Fruit fly (Drosophila melanogaster) whole organism, embryonic: ENCODE data around the gene ebd1.

ENCODE experiments used
- CG11723 ChIP-seq: fragments of 200-800 bp; sonication (Bioruptor generic); optimal IDR thresholded peaks from 2 replicates; lab custom pipeline; 2017; ENCODE audit warnings: missing biosample characterization, mild to moderate bottlenecking, missing genetic modification characterization
- CG12219 ChIP-seq: fragments of 200-800 bp; sonication (Bioruptor generic); optimal IDR thresholded peaks from 3 replicates; lab custom pipeline; 2018; ENCODE audit warnings: missing biosample characterization, mild to moderate bottlenecking, missing genetic modification characterization
- CG12744 ChIP-seq: fragments of 200-800 bp; sonication (Bioruptor generic); optimal IDR thresholded peaks from 2 replicates; lab custom pipeline; 2016; ENCODE audit warnings: missing biosample characterization, missing genetic modification characterization
- CG12942 ChIP-seq: fragments of 200-800 bp; sonication (Bioruptor generic); optimal IDR thresholded peaks from 3 replicates; lab custom pipeline; 2016; ENCODE audit warnings: missing biosample characterization, missing genetic modification characterization
- CG1603 ChIP-seq: fragments of 200-800 bp; sonication (Bioruptor generic); optimal IDR thresholded peaks from 2 replicates; lab custom pipeline; 2019; ENCODE audit warnings: missing biosample characterization, mild to moderate bottlenecking, missing genetic modification characterization, moderate library complexity
- CG16779 ChIP-seq: fragments of 200-800 bp; sonication (Bioruptor generic); IDR thresholded peaks from 2 replicates; pipeline ENCODE4 v1.3.6; 2022; ENCODE audit warnings: missing biosample characterization, missing genetic modification characterization
- CG3281 ChIP-seq: fragments of 200-800 bp; sonication (Bioruptor generic); optimal IDR thresholded peaks from 3 replicates; lab custom pipeline; 2017; ENCODE audit warnings: missing biosample characterization, mild to moderate bottlenecking, missing genetic modification characterization
- CG3407 ChIP-seq: fragments of 200-800 bp; sonication (Bioruptor generic); optimal IDR thresholded peaks from 2 replicates; lab custom pipeline; 2018; ENCODE audit warnings: missing biosample characterization, mild to moderate bottlenecking, missing genetic modification characterization
- CG42726 ChIP-seq: fragments of 200-800 bp; sonication (Bioruptor generic); IDR thresholded peaks from 2 replicates; pipeline ENCODE4 v1.3.6; 2022; ENCODE audit warnings: missing biosample characterization, missing genetic modification characterization; ENCODE audit not compliant: partially characterized antibody
- CG7372 ChIP-seq: fragments of 200-800 bp; sonication (Bioruptor generic); IDR thresholded peaks from 2 replicates; pipeline ENCODE4 v1.3.6; 2022; ENCODE audit warnings: missing biosample characterization, missing genetic modification characterization
- CG9609 ChIP-seq: fragments of 200-800 bp; sonication (Bioruptor generic); optimal IDR thresholded peaks from 3 replicates; lab custom pipeline; 2016; ENCODE audit warnings: missing biosample characterization, missing genetic modification characterization
- CG9727 ChIP-seq: fragments of 200-800 bp; sonication (Bioruptor generic); optimal IDR thresholded peaks from 3 replicates; lab custom pipeline; 2017; ENCODE audit warnings: missing biosample characterization, mild to moderate bottlenecking, missing genetic modification characterization
- CG9797 ChIP-seq: fragments of 200-800 bp; sonication (Bioruptor generic); optimal IDR thresholded peaks from 3 replicates; lab custom pipeline; 2018; ENCODE audit warnings: missing biosample characterization, mild to moderate bottlenecking, missing genetic modification characterization
- CG9876 ChIP-seq: fragments of 200-800 bp; sonication (Bioruptor generic); optimal IDR thresholded peaks from 2 replicates; lab custom pipeline; 2016; ENCODE audit warnings: missing biosample characterization, missing genetic modification characterization
- Dad ChIP-seq: fragments of 200-800 bp; sonication (Bioruptor generic); optimal IDR thresholded peaks from 3 replicates; lab custom pipeline; 2016; ENCODE audit warnings: missing biosample characterization, missing genetic modification characterization
- E2f2 ChIP-seq: fragments of 200-800 bp; sonication (Bioruptor generic); IDR thresholded peaks from 2 replicates; pipeline ENCODE4 v1.3.6; 2022; ENCODE audit warnings: missing biosample characterization, missing genetic modification characterization
- Kr ChIP-seq: fragments of 200-800 bp; sonication (Bioruptor generic); optimal IDR thresholded peaks from 2 replicates; lab custom pipeline; 2017; ENCODE audit warnings: missing biosample characterization, mild to moderate bottlenecking, missing genetic modification characterization
- Sin3A ChIP-seq: fragments of >200 bp; optimal IDR thresholded peaks from 2 replicates; lab custom pipeline; 2018
- Trl ChIP-seq, 3 experiments: fragments of >200 bp in 2 of 3; fragments of 200-800 bp in 1 of 3; sonication (Bioruptor generic) in 1 of 3; optimal IDR thresholded peaks; 2 replicates in 1 of 3; 3 replicates in 2 of 3; lab custom pipeline; 2016 to 2017; ENCODE audit warnings: missing biosample characterization in 1 of 3, missing genetic modification characterization in 1 of 3
- Usf ChIP-seq: fragments of 200-800 bp; sonication (Bioruptor generic); optimal IDR thresholded peaks from 2 replicates; lab custom pipeline; 2017; ENCODE audit warnings: missing genotype, missing biosample characterization, missing genetic modification characterization
- caup ChIP-seq: fragments of 200-800 bp; sonication (Bioruptor generic); optimal IDR thresholded peaks from 3 replicates; lab custom pipeline; 2017; ENCODE audit warnings: missing biosample characterization, mild to moderate bottlenecking, missing genetic modification characterization, moderate library complexity; ENCODE audit not compliant: severe bottlenecking
- crc ChIP-seq: fragments of 200-800 bp; sonication (Bioruptor generic); optimal IDR thresholded peaks from 2 replicates; lab custom pipeline; 2016; ENCODE audit warnings: missing biosample characterization, missing genetic modification characterization
- cwo ChIP-seq: fragments of 200-800 bp; sonication (Bioruptor generic); optimal IDR thresholded peaks from 3 replicates; lab custom pipeline; 2017; ENCODE audit warnings: missing biosample characterization, missing genetic modification characterization, mild to moderate bottlenecking, moderate library complexity, missing genetic modification reagents
- da ChIP-seq: fragments of 200-800 bp; sonication (Bioruptor generic); optimal IDR thresholded peaks from 2 replicates; lab custom pipeline; 2016; ENCODE audit warnings: missing biosample characterization, missing genetic modification characterization
- ftz-f1 ChIP-seq: fragments of 200-800 bp; sonication (Bioruptor generic); optimal IDR thresholded peaks from 2 replicates; lab custom pipeline; 2016; ENCODE audit warnings: missing biosample characterization, missing genetic modification characterization
- gfzf ChIP-seq: fragments of 200-800 bp; sonication (Bioruptor generic); optimal IDR thresholded peaks from 2 replicates; lab custom pipeline; 2016; ENCODE audit warnings: missing biosample characterization, mild to moderate bottlenecking, missing genetic modification characterization, moderate library complexity
- inv ChIP-seq: fragments of 200-800 bp; sonication (Bioruptor generic); IDR thresholded peaks from 2 replicates; pipeline ENCODE4 v1.3.6; 2022; ENCODE audit warnings: missing biosample characterization, missing genetic modification characterization; ENCODE audit not compliant: partially characterized antibody
- jumu ChIP-seq: fragments of 200-800 bp; sonication (Bioruptor generic); optimal IDR thresholded peaks from 3 replicates; lab custom pipeline; 2016; ENCODE audit warnings: missing biosample characterization, missing genetic modification characterization
- mirr ChIP-seq: fragments of 200-800 bp; sonication (Bioruptor generic); optimal IDR thresholded peaks from 3 replicates; lab custom pipeline; 2018; ENCODE audit warnings: missing biosample characterization, mild to moderate bottlenecking, missing genetic modification characterization
- pan ChIP-seq, 4 experiments: fragments of >200 bp in 3 of 4; fragments of 200-800 bp in 1 of 4; sonication (Bioruptor generic) in 1 of 4; optimal IDR thresholded peaks in 3 of 4; IDR thresholded peaks in 1 of 4; 2 replicates each; pipeline versions ENCODE4 v1.3.6 to Lab custom; 2017 to 2022; ENCODE audit warnings: missing biosample characterization in 2 of 4, missing genetic modification characterization in 2 of 4, mixed read lengths in 1 of 4
- pb ChIP-seq: fragments of 200-800 bp; sonication (Bioruptor generic); optimal IDR thresholded peaks from 3 replicates; lab custom pipeline; 2016; ENCODE audit warnings: missing biosample characterization, missing genetic modification characterization
- pita ChIP-seq: fragments of 200-800 bp; sonication (Bioruptor generic); optimal IDR thresholded peaks from 2 replicates; lab custom pipeline; 2017; ENCODE audit warnings: missing biosample characterization, mild to moderate bottlenecking, missing genetic modification characterization
- ro ChIP-seq: fragments of 200-800 bp; sonication (Bioruptor generic); IDR thresholded peaks from 2 replicates; pipeline ENCODE4 v1.3.6; 2022; ENCODE audit warnings: missing biosample characterization, missing genetic modification characterization
- row ChIP-seq: fragments of 200-800 bp; sonication (Bioruptor generic); IDR thresholded peaks from 3 replicates; pipeline ENCODE4 v1.3.6; 2022; ENCODE audit warnings: missing biosample characterization, missing genetic modification characterization
- salm ChIP-seq: fragments of 200-800 bp; sonication (Bioruptor generic); optimal IDR thresholded peaks from 2 replicates; lab custom pipeline; 2018; ENCODE audit warnings: missing biosample characterization, mild to moderate bottlenecking, missing genetic modification characterization
- sc ChIP-seq, 3 experiments: fragments of >200 bp in 2 of 3; fragments of 200-800 bp in 1 of 3; sonication (Bioruptor generic) in 1 of 3; optimal IDR thresholded peaks; 2 replicates in 2 of 3; 3 replicates in 1 of 3; lab custom pipeline; 2017; ENCODE audit warnings: mild to moderate bottlenecking in 1 of 3, missing biosample characterization in 1 of 3, missing genetic modification characterization in 1 of 3, missing genetic modification reagents in 1 of 3
- sens ChIP-seq: fragments of 200-800 bp; sonication (Bioruptor generic); peaks from one replicate; lab custom pipeline; 2016; ENCODE audit warnings: missing biosample characterization, missing genetic modification characterization
- shn ChIP-seq: fragments of 200-800 bp; sonication (Bioruptor generic); optimal IDR thresholded peaks from 3 replicates; lab custom pipeline; 2016; ENCODE audit warnings: missing biosample characterization, missing genetic modification characterization
- sqz ChIP-seq: fragments of 200-800 bp; sonication (Bioruptor generic); optimal IDR thresholded peaks from 3 replicates; lab custom pipeline; 2018; ENCODE audit warnings: missing biosample characterization, mild to moderate bottlenecking, missing genetic modification characterization
- ttk ChIP-seq: fragments of 200-800 bp; sonication (Bioruptor generic); IDR thresholded peaks from 2 replicates; pipeline ENCODE4 v2.1.2; 2022; ENCODE audit warnings: missing biosample characterization, missing genetic modification characterization
- tx ChIP-seq: fragments of 200-800 bp; sonication (Bioruptor generic); optimal IDR thresholded peaks from 2 replicates; lab custom pipeline; 2016; ENCODE audit warnings: missing biosample characterization, missing genetic modification characterization
- zen2 ChIP-seq: fragments of 200-800 bp; sonication (Bioruptor generic); IDR thresholded peaks from 3 replicates; pipeline ENCODE4 v1.3.6; 2022; ENCODE audit warnings: missing biosample characterization, missing genetic modification characterization; ENCODE audit not compliant: partially characterized antibody

The ebd1 gene

DNA sequence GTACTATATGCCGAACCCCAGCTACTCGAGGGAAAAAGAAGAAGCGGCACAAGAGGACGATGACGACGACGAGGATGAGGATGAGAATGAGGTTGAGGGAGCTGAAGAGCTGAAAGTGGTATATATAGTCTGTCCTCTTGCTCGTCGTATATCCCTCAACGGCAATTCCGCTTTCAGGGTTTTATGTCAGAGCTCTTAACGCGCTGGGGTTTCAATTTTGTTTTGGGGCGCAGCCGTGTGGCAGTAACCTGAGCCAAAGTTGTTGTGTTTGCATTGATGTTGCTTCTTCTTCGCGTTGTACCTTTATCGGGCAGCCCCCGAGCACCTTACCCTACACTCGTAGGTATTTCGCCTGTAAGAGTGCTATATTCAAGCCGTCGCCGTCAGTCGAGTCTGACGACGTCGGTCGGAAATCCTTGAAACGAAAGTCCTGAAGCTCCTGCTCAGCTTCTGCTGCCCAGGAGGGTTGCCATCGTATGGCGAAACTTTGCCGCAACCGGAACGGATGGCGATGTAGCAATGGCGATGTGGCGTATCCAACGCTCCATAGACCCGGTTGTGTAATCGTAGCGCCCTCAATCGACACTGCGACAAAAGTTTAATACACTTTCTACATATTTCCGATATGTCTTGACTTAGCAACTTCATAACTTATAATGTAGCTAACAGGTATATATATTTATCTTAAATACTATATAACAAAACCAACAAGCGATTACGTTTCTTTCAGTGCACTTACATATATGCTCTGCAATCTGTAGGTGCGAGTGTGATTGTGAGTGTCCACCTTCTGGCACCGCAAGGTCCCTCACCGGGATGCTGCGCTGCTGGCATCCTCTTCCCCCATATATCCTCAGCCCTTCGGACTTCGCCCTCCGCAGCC lies 19.6 kb upstream of the ebd1 start (continued):
- no peak for TF ChIP-seq ttk (GFP tag; lab: Robert Waterston, UW)
- no peak for TF ChIP-seq sens
- no peak for TF ChIP-seq CG3281
- TF ChIP-seq CG9727 (GFP tag; lab: Kevin White, UChicago), result peak; percentile 30
- TF ChIP-seq CG9876 (GFP tag; lab: Kevin White, UChicago), result no peak
- TF ChIP-seq E2f2 (GFP tag; lab: Robert Waterston, UW), result 0 out of 2 replicates have a peak, but pooled peaks have one; percentile 7
- no peak for TF ChIP-seq pita (GFP tag; lab: Kevin White, UChicago)
- TF ChIP-seq crc (GFP tag; lab: Kevin White, UChicago), result no peak
- no peak for TF ChIP-seq CG12744 (GFP tag; lab: Kevin White, UChicago)
- no peak for TF ChIP-seq CG42726 (GFP tag; lab: Robert Waterston, UW)
- no peak for TF ChIP-seq gfzf (GFP tag; lab: Kevin White, UChicago)
- peak; percentile 51; the same call in 2 of the 3 replicates for TF ChIP-seq row
- TF ChIP-seq CG9609 (GFP tag; lab: Kevin White, UChicago), result no peak
- TF ChIP-seq pan (optimal IDR thresholded peaks at IDR 0.05; lab: Kevin White, UChicago), result no peak
- TF ChIP-seq pan (GFP tag; optimal IDR thresholded peaks at IDR 0.05 in 1 of 2, IDR thresholded peaks at IDR 0.05 in 1 of 2), result peak in 1 of 2 experiments; percentile 62
- no peak for TF ChIP-seq zen2 (GFP tag; lab: Robert Waterston, UW)
- no peak for TF ChIP-seq CG16779
- peak; percentile 30 for TF ChIP-seq CG3407 (GFP tag; lab: Kevin White, UChicago)
- TF ChIP-seq inv (GFP tag; lab: Robert Waterston, UW), result no peak
- no peak for TF ChIP-seq sc (optimal IDR thresholded peaks at IDR 0.05; lab: Kevin White, UChicago)
- no peak for TF ChIP-seq sc (GFP tag; optimal IDR thresholded peaks at IDR 0.05; lab: Kevin White, UChicago)
- peak; percentile 34 for TF ChIP-seq cwo (GFP tag; lab: Kevin White, UChicago)
- no peak for TF ChIP-seq mirr
- TF ChIP-seq CG11723 (GFP tag; lab: Kevin White, UChicago), result no peak
- no peak for TF ChIP-seq ftz-f1 (GFP tag; lab: Kevin White, UChicago)
- TF ChIP-seq da, result no peak
- no peak for TF ChIP-seq CG12942 (GFP tag; lab: Kevin White, UChicago)
- no peak for TF ChIP-seq sqz (GFP tag; lab: Kevin White, UChicago)
- no peak for TF ChIP-seq salm (tag; lab: Kevin White, UChicago)
- TF ChIP-seq tx (GFP tag; lab: Kevin White, UChicago), result no peak
- no peak for TF ChIP-seq CG12219 (GFP tag; lab: Kevin White, UChicago)
- no peak for TF ChIP-seq Trl (optimal IDR thresholded peaks at IDR 0.05; lab: Kevin White, UChicago)
- no peak for TF ChIP-seq Trl (GFP tag; optimal IDR thresholded peaks at IDR 0.05; lab: Kevin White, UChicago)
- no peak for TF ChIP-seq Usf (GFP tag; lab: Kevin White, UChicago)
- TF ChIP-seq Dad, result no peak
- TF ChIP-seq Kr (GFP tag; lab: Kevin White, UChicago), result no peak
- TF ChIP-seq shn, result no peak
- no peak for TF ChIP-seq CG9797
- peak; percentile 38 for TF ChIP-seq CG1603
- no peak for TF ChIP-seq CG7372
- no peak for TF ChIP-seq Sin3A
- TF ChIP-seq ro (GFP tag; lab: Robert Waterston, UW), result no peak
- TF ChIP-seq pb (GFP tag; lab: Kevin White, UChicago), result no peak
- TF ChIP-seq jumu (GFP tag; lab: Kevin White, UChicago), result no peak
- TF ChIP-seq caup (GFP tag; lab: Kevin White, UChicago), result peak; percentile 24
